Worm (Caenorhabditis elegans) whole organism, early embryonic: ENCODE measurements around the gene R09A8.9.

ENCODE experiments used
- B0310.2 ChIP-seq: sonication (generic microtip); optimal IDR thresholded peaks from 2 replicates; lab custom pipeline; 2016; ENCODE audit warnings: mild to moderate bottlenecking, missing genetic modification characterization, missing compliant biosample characterization
- ama-1 ChIP-seq: fragments of 150-350 bp; optimal IDR thresholded peaks from 2 replicates; lab custom pipeline; 2014

R09A8.9 gene

ce11 chrX:12646546-12647167, 42.9 kb downstream of the R09A8.9 start, which contains the start of gene zmp-5:
Gene zmp-5 (plus strand): TSS chrX:12647117.
- TF ChIP-seq ama-1 (lab: Kevin White, UChicago) (no peak), B0310.2 (no peak)
